Fruit fly (Drosophila melanogaster): ENCODE measurements around the gene CG12177.

Gene CG12177

dm6 chrX:13636810-13637209 lies 43.5 kb downstream of the CG12177 start:
- TF ChIP-seq Rel (GFP tag; optimal IDR thresholded peaks at IDR 0.05), result no peak
- TF ChIP-seq Rel (tag; optimal IDR thresholded peaks at IDR 0.05), result peak; percentile 62
- TF ChIP-seq lola (GFP tag; optimal IDR thresholded peaks at IDR 0.05), result no peak

- no peak for TF ChIP-seq sage (GFP tag; optimal IDR thresholded peaks at IDR 0.05)
- TF ChIP-seq h (GFP tag; optimal IDR thresholded peaks at IDR 0.05), result peak; percentile 29
Measured at dm6 chrX:13635000-13635368, 45.3 kb downstream of the CG12177 start.

dm6 chrX:13634254-13634999 lies 45.9 kb downstream of the CG12177 start:
- TF ChIP-seq psq (GFP tag; optimal IDR thresholded peaks at IDR 0.05) (peak; percentile 63), N (GFP tag; optimal IDR thresholded peaks at IDR 0.05) (no peak), h (GFP tag; optimal IDR thresholded peaks at IDR 0.05) (peak; percentile 82), CrebA (GFP tag; optimal IDR thresholded peaks at IDR 0.05; ENCODE audit: borderline replicate concordance) (peak; percentile 64), Mio (GFP tag; optimal IDR thresholded peaks at IDR 0.05) (no peak), usp (GFP tag; optimal IDR thresholded peaks at IDR 0.05) (no peak), Jra (GFP tag; optimal IDR thresholded peaks at IDR 0.05) (peak; percentile 50), dmrt93B (GFP tag; optimal IDR thresholded peaks at IDR 0.05) (peak; percentile 41), HLH106 (tag; optimal IDR thresholded peaks at IDR 0.05) (peak; percentile 65), Abd-B (GFP tag; optimal IDR thresholded peaks at IDR 0.05) (no peak), Hr83 (GFP tag; optimal IDR thresholded peaks at IDR 0.05; ENCODE audit: poor library complexity, severe bottlenecking) (peak; percentile 65), Dif (GFP tag; optimal IDR thresholded peaks at IDR 0.05; ENCODE audit: partially characterized antibody) (no peak), tai (GFP tag; optimal IDR thresholded peaks at IDR 0.05) (peak; percentile 61), Rel (GFP tag; optimal IDR thresholded peaks at IDR 0.05) (no peak), Rel (tag; optimal IDR thresholded peaks at IDR 0.05) (peak; percentile 42), OdsH (GFP tag; optimal IDR thresholded peaks at IDR 0.05) (peak; percentile 77), ey (GFP tag; optimal IDR thresholded peaks at IDR 0.05) (peak; percentile 68), rgr (GFP tag; optimal IDR thresholded peaks at IDR 0.05) (peak; percentile 68), Hr78 (GFP tag; optimal IDR thresholded peaks at IDR 0.05) (no peak), br (GFP tag; optimal IDR thresholded peaks at IDR 0.05) (peak; percentile 71), Myc (optimal IDR thresholded peaks at IDR 0.05) (no peak), brk (GFP tag; optimal IDR thresholded peaks at IDR 0.05) (peak; percentile 26), sage (GFP tag; optimal IDR thresholded peaks at IDR 0.05) (no peak), Dfd (GFP tag; optimal IDR thresholded peaks at IDR 0.05) (no peak), Hnf4 (GFP tag; optimal IDR thresholded peaks at IDR 0.05) (peak; percentile 65), CG9705 (GFP tag; optimal IDR thresholded peaks at IDR 0.05) (peak; percentile 5), fru (GFP tag; optimal IDR thresholded peaks at IDR 0.05) (peak; percentile 82), foxo (GFP tag; optimal IDR thresholded peaks at IDR 0.05) (peak in 1 of 2 experiments; percentile 67), sv (GFP tag; optimal IDR thresholded peaks at IDR 0.05) (peak; percentile 13), jim (GFP tag; optimal IDR thresholded peaks at IDR 0.05) (no peak), woc (GFP tag; optimal IDR thresholded peaks at IDR 0.05) (peak; percentile 80), Sp1 (GFP tag; optimal IDR thresholded peaks at IDR 0.05) (peak; percentile 38)

dm6 chrX:13633298-13633891 lies 46.9 kb downstream of the CG12177 start:
- TF ChIP-seq HLH106 (tag; optimal IDR thresholded peaks at IDR 0.05) (no peak), Myc (optimal IDR thresholded peaks at IDR 0.05) (no peak), OdsH (GFP tag; optimal IDR thresholded peaks at IDR 0.05) (no peak), psq (GFP tag; optimal IDR thresholded peaks at IDR 0.05) (no peak), rgr (GFP tag; optimal IDR thresholded peaks at IDR 0.05) (no peak), lola (GFP tag; optimal IDR thresholded peaks at IDR 0.05) (no peak), Dfd (GFP tag; optimal IDR thresholded peaks at IDR 0.05) (no peak), Abd-B (GFP tag; optimal IDR thresholded peaks at IDR 0.05) (no peak)

Measured in whole organism, wandering third instar larva.